Fruit fly (Drosophila melanogaster): ENCODE measurements around the gene CG31115.

CG31115 gene

DNA sequence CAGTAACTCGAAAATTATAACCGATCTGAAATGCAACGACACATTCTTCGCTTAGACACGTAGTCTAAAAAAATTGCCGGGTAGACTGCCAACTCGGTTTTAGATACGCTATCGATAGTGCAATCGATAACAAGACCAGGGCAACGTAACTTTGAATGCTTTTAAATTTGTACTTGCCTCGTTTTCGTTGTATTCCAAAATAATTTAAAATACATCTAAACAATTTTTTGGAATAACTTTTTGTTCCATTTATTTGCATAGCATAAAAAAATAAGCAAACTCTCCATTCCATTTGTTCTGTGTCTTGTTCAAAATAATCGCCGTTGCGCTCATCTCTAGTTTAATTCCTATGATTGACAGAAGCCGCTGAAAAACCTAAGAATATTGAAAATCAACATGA is 32.8 kb downstream of the CG31115 start, which contains the start of the genes Stt3B and CG11839 (continued):
- TF ChIP-seq Fer1 (GFP tag; optimal IDR thresholded peaks at IDR 0.05) (peak; percentile 76), CG7372 (GFP tag; IDR thresholded peaks at IDR 0.05) (peak; percentile 70), ci (GFP tag; IDR thresholded peaks at IDR 0.05) (no peak), CG9817 (tag; optimal IDR thresholded peaks at IDR 0.05) (peak; percentile 82), jumu (GFP tag; optimal IDR thresholded peaks at IDR 0.05) (peak; percentile 82), CG12071 (GFP tag; optimal IDR thresholded peaks at IDR 0.05) (no peak), pb (GFP tag; optimal IDR thresholded peaks at IDR 0.05) (no peak), CG8290 (GFP tag; optimal IDR thresholded peaks at IDR 0.05) (peak; percentile 70), CG8290 (tag; optimal IDR thresholded peaks at IDR 0.05) (no peak), usp (GFP tag; optimal IDR thresholded peaks at IDR 0.05) (no peak), CG18619 (GFP tag; optimal IDR thresholded peaks at IDR 0.05) (no peak), stc (GFP tag; IDR thresholded peaks at IDR 0.05) (0 out of 2 replicates have a peak, but pooled peaks have one; percentile 21), H2.0 (GFP tag; IDR thresholded peaks at IDR 0.05) (no peak; the same call in 1 of the 2 replicates), odd (GFP tag; optimal IDR thresholded peaks at IDR 0.05) (no peak), Antp (GFP tag; optimal IDR thresholded peaks at IDR 0.05) (peak; percentile 76), nom (GFP tag; optimal IDR thresholded peaks at IDR 0.05) (peak; percentile 24), CG14014 (GFP tag; IDR thresholded peaks at IDR 0.05) (peak; percentile 65), CG10959 (GFP tag; IDR thresholded peaks at IDR 0.05) (no peak), CG8478 (optimal IDR thresholded peaks at IDR 0.05) (no peak), gem (tag; optimal IDR thresholded peaks at IDR 0.05) (no peak), CG10565 (GFP tag; optimal IDR thresholded peaks at IDR 0.05) (no peak), NFAT (GFP tag; IDR thresholded peaks at IDR 0.05) (no peak), CG15073 (GFP tag; optimal IDR thresholded peaks at IDR 0.05) (no peak), MBD-R2 (GFP tag; IDR thresholded peaks at IDR 0.05) (peak; percentile 96), CG9797 (GFP tag; optimal IDR thresholded peaks at IDR 0.05) (peak; percentile 39), CG6175 (GFP tag; IDR thresholded peaks at IDR 0.05) (no peak), gro (GFP tag; optimal IDR thresholded peaks at IDR 0.05) (peak; percentile 79), CG1832 (GFP tag; optimal IDR thresholded peaks at IDR 0.05) (no peak), tap (tag; optimal IDR thresholded peaks at IDR 0.05) (no peak), seq (GFP tag; IDR thresholded peaks at IDR 0.05) (no peak), bsh (GFP tag; optimal IDR thresholded peaks at IDR 0.05) (no peak), sens (GFP tag) (peak; percentile 96), NC2β (GFP tag; optimal IDR thresholded peaks at IDR 0.05) (peak; percentile 71), Hr3 (GFP tag; optimal IDR thresholded peaks at IDR 0.05) (peak; percentile 78), CG7745 (tag; optimal IDR thresholded peaks at IDR 0.05) (peak; percentile 23), Ets97D (GFP tag; optimal IDR thresholded peaks at IDR 0.05) (peak; percentile 90), CG6654 (GFP tag; optimal IDR thresholded peaks at IDR 0.05) (no peak), CG16813 (GFP tag; IDR thresholded peaks at IDR 0.05; ENCODE audit: partially characterized antibody) (peak; percentile 95), CG4424 (GFP tag; optimal IDR thresholded peaks at IDR 0.05) (peak; percentile 78), Spps (tag; optimal IDR thresholded peaks at IDR 0.05) (peak; percentile 45), CG8359 (GFP tag; optimal IDR thresholded peaks at IDR 0.05; ENCODE audit: borderline replicate concordance) (no peak), CG13624 (GFP tag; optimal IDR thresholded peaks at IDR 0.05) (peak; percentile 84), emc (GFP tag; optimal IDR thresholded peaks at IDR 0.05) (peak; percentile 35), CG15514 (GFP tag; optimal IDR thresholded peaks at IDR 0.05) (peak; percentile 70), CG18599 (GFP tag; optimal IDR thresholded peaks at IDR 0.05) (no peak), eve (GFP tag; optimal IDR thresholded peaks at IDR 0.05) (no peak), Asciz (GFP tag; optimal IDR thresholded peaks at IDR 0.05) (no peak), bab2 (GFP tag; optimal IDR thresholded peaks at IDR 0.05) (peak; percentile 72), CG10366 (GFP tag; IDR thresholded peaks at IDR 0.05) (no peak), pros (GFP tag; optimal IDR thresholded peaks at IDR 0.05) (no peak), Atf3 (GFP tag; optimal IDR thresholded peaks at IDR 0.05) (peak; percentile 45), Nf-YB (GFP tag; optimal IDR thresholded peaks at IDR 0.05) (peak; percentile 37)
